Worm (Caenorhabditis elegans): Measurements from ENCODE around the gene pitr-2.

ce11 chrV:9094976-9095375 lies 42.5 kb downstream of the pitr-2 start:
- TF ChIP-seq tra-1 (GFP tag; IDR thresholded peaks at IDR 0.05), result no peak
- no peak for TF ChIP-seq jun-1 (tag; optimal IDR thresholded peaks at IDR 0.05)
